Fruit fly (Drosophila melanogaster): ENCODE data around the gene Atg17.
A peak's percentile ranks its signal among the peaks of the same experiment; 100 is the strongest.

Gene Atg17

DNA sequence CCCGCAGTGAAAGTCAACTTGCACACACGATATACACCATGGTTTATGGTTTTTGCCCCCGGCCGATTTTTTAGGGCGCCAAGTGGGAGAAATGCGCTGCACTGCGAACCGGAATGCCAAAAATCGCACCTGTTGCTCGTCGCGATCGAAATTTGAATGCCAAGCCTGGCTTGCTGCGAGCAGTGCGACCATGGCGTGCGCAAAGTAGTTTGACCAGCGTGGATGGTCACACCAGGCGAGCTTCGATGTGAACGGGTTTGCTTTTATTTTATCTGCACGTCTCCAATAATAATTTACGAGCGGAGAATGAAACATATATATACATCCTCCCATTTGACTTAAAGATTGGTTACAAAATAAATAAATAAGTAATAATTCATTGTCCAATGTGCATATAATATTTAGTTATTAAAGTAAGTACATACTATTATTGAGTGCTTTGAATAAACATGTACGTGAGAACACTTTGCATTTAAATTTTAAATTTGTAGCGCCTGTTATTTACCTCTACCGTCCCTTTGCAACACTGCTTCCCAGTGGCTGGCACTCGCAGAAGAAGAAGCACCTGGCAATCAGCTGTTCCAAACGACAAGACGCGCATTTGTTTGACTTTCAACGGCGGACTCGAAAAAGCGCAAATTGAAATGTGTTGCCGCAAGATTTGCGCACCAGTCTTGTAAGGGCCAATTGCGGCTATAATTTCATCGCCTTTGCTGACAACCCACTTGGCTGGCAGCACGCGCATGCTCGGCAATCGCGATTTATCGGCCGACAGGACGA, 15.9 kb downstream of the Atg17 start, which contains the start of the genes Rab23 and plx (continued):
- TF ChIP-seq CG10274 (GFP tag; optimal IDR thresholded peaks at IDR 0.05) (no peak), hth (optimal IDR thresholded peaks at IDR 0.05) (no peak), sob (GFP tag; IDR thresholded peaks at IDR 0.05) (peak; percentile 53), dysf (GFP tag; IDR thresholded peaks at IDR 0.05) (no peak), Myb (GFP tag; optimal IDR thresholded peaks at IDR 0.05) (peak; percentile 93), Ada2b (GFP tag; IDR thresholded peaks at IDR 0.05) (no peak), ken (GFP tag; IDR thresholded peaks at IDR 0.05) (0 out of 3 replicates have a peak, but pooled peaks have one; percentile 24), CG15269 (tag; optimal IDR thresholded peaks at IDR 0.05) (no peak), sna (GFP tag; IDR thresholded peaks at IDR 0.05; ENCODE audit: partially characterized antibody) (no peak), yki (optimal IDR thresholded peaks at IDR 0.05) (no peak), lola (GFP tag; optimal IDR thresholded peaks at IDR 0.05) (no peak), Fer1 (GFP tag; optimal IDR thresholded peaks at IDR 0.05) (no peak), CG4404 (GFP tag; IDR thresholded peaks at IDR 0.05) (no peak), CG8944 (GFP tag; optimal IDR thresholded peaks at IDR 0.05) (no peak), CG6683 (GFP tag; optimal IDR thresholded peaks at IDR 0.05) (no peak), tap (tag; optimal IDR thresholded peaks at IDR 0.05) (no peak), zf30C (GFP tag; optimal IDR thresholded peaks at IDR 0.05) (no peak), CG2199 (GFP tag; IDR thresholded peaks at IDR 0.05) (no peak), CG15479 (GFP tag; optimal IDR thresholded peaks at IDR 0.05) (no peak), grau (tag; optimal IDR thresholded peaks at IDR 0.05) (no peak), al (GFP tag; IDR thresholded peaks at IDR 0.05) (no peak), Side (GFP tag; optimal IDR thresholded peaks at IDR 0.05) (no peak), mam (GFP tag; optimal IDR thresholded peaks at IDR 0.05) (peak; percentile 37), CG15696 (tag; optimal IDR thresholded peaks at IDR 0.05) (no peak), gce (GFP tag; IDR thresholded peaks at IDR 0.05) (no peak), phol (tag; optimal IDR thresholded peaks at IDR 0.05) (peak; percentile 51), her (GFP tag; optimal IDR thresholded peaks at IDR 0.05) (no peak), Hr3 (GFP tag; optimal IDR thresholded peaks at IDR 0.05) (no peak), Stat92E (GFP tag; optimal IDR thresholded peaks at IDR 0.05) (no peak), Hr51 (GFP tag; optimal IDR thresholded peaks at IDR 0.05) (peak in 1 of 2 experiments; percentile 0), CG7556 (GFP tag; optimal IDR thresholded peaks at IDR 0.05) (peak; percentile 1), CG7786 (GFP tag; optimal IDR thresholded peaks at IDR 0.05) (peak; percentile 1), CG6254 (GFP tag; optimal IDR thresholded peaks at IDR 0.05) (no peak), psq (GFP tag; optimal IDR thresholded peaks at IDR 0.05) (no peak), Atf6 (GFP tag; IDR thresholded peaks at IDR 0.05) (no peak; the same call in 1 of the 2 replicates), Dll (GFP tag; IDR thresholded peaks at IDR 0.05; ENCODE audit: partially characterized antibody) (0 out of 4 replicates have a peak, but pooled peaks have one; percentile 26), Sox100B (GFP tag; optimal IDR thresholded peaks at IDR 0.05) (no peak), BEAF-32 (GFP tag; optimal IDR thresholded peaks at IDR 0.05) (peak; percentile 55), CG10462 (GFP tag; optimal IDR thresholded peaks at IDR 0.05) (no peak), ERR (GFP tag; optimal IDR thresholded peaks at IDR 0.05) (peak; percentile 40), tio (GFP tag; optimal IDR thresholded peaks at IDR 0.05) (no peak), CG9727 (GFP tag; optimal IDR thresholded peaks at IDR 0.05) (peak; percentile 4), wek (GFP tag; optimal IDR thresholded peaks at IDR 0.05) (no peak), Lpt (GFP tag; optimal IDR thresholded peaks at IDR 0.05) (no peak), az2 (GFP tag; optimal IDR thresholded peaks at IDR 0.05) (no peak), Hr39 (optimal IDR thresholded peaks at IDR 0.05) (no peak), CG6854 (GFP tag; optimal IDR thresholded peaks at IDR 0.05) (no peak), nerfin-1 (tag; optimal IDR thresholded peaks at IDR 0.05) (no peak), Abd-B (GFP tag; optimal IDR thresholded peaks at IDR 0.05) (peak; percentile 27), tin (GFP tag; optimal IDR thresholded peaks at IDR 0.05) (peak; percentile 26)
